Worm (Caenorhabditis elegans): ENCODE data around the gene nspd-4.

DNA sequence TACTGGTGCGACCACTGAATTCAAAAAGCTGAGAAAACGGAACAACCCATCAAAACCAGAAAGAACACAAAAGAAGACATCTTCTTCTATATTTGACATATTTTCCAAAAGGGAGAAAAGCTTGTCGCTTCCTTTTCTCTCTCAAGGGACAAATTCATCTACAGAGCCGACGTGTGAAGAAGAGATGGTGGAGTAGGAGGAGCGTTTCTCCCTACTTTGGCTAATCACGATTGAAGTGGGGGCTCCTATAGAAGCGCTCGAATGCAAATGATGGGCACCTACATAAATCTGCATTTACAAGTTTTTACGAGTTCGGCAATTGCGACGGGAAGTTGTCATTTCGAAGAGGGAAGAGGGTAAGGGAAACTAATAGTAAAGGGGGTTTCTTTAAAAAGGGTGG is 36.1 kb upstream of the nspd-4 start:
- TF ChIP-seq W03F9.2 (tag; optimal IDR thresholded peaks at IDR 0.05), result no peak
- no peak for TF ChIP-seq him-1 (tag; optimal IDR thresholded peaks at IDR 0.05)
- TF ChIP-seq dao-5 (tag; optimal IDR thresholded peaks at IDR 0.05), result no peak
